Fruit fly (Drosophila melanogaster): Measurements from ENCODE around the gene CG7202.

CG7202 gene

dm6 chr3L:21462860-21463259 is 29.7 kb downstream of the CG7202 start (continued):
- TF ChIP-seq bowl (GFP tag; IDR thresholded peaks at IDR 0.05) (no peak), trem (tag; optimal IDR thresholded peaks at IDR 0.05) (peak; percentile 10), CG4854 (GFP tag; optimal IDR thresholded peaks at IDR 0.05) (no peak), CG13624 (GFP tag; optimal IDR thresholded peaks at IDR 0.05) (no peak), grau (tag; optimal IDR thresholded peaks at IDR 0.05) (peak; percentile 5), ash1 (GFP tag; optimal IDR thresholded peaks at IDR 0.05) (no peak), ssp (GFP tag; IDR thresholded peaks at IDR 0.05) (no peak), bigmax (GFP tag; optimal IDR thresholded peaks at IDR 0.05) (no peak), CG17359 (tag; optimal IDR thresholded peaks at IDR 0.05) (no peak), CG31441 (GFP tag; IDR thresholded peaks at IDR 0.05) (peak; percentile 49; the same call in 1 of the 2 replicates), Gug (GFP tag; IDR thresholded peaks at IDR 0.05) (no peak), sd (tag; optimal IDR thresholded peaks at IDR 0.05) (no peak), fd64A (GFP tag; optimal IDR thresholded peaks at IDR 0.05) (no peak), CG10366 (GFP tag; IDR thresholded peaks at IDR 0.05) (no peak), CG7786 (GFP tag; optimal IDR thresholded peaks at IDR 0.05) (no peak), p53 (GFP tag; optimal IDR thresholded peaks at IDR 0.05) (no peak), YL-1 (GFP tag; optimal IDR thresholded peaks at IDR 0.05) (no peak), nau (GFP tag; optimal IDR thresholded peaks at IDR 0.05) (no peak), CG9609 (GFP tag; optimal IDR thresholded peaks at IDR 0.05) (no peak), Pdp1 (GFP tag; optimal IDR thresholded peaks at IDR 0.05) (no peak), CG12942 (GFP tag; optimal IDR thresholded peaks at IDR 0.05) (no peak), al (GFP tag; IDR thresholded peaks at IDR 0.05) (no peak), tna (GFP tag; IDR thresholded peaks at IDR 0.05; ENCODE audit: partially characterized antibody) (no peak), Hmx (GFP tag; optimal IDR thresholded peaks at IDR 0.05) (no peak), pita (GFP tag; optimal IDR thresholded peaks at IDR 0.05) (no peak), CG42726 (GFP tag; IDR thresholded peaks at IDR 0.05; ENCODE audit: partially characterized antibody) (no peak), CG34224 (GFP tag; IDR thresholded peaks at IDR 0.05; ENCODE audit: partially characterized antibody) (no peak), CG10543 (GFP tag; optimal IDR thresholded peaks at IDR 0.05) (no peak)

DNA sequence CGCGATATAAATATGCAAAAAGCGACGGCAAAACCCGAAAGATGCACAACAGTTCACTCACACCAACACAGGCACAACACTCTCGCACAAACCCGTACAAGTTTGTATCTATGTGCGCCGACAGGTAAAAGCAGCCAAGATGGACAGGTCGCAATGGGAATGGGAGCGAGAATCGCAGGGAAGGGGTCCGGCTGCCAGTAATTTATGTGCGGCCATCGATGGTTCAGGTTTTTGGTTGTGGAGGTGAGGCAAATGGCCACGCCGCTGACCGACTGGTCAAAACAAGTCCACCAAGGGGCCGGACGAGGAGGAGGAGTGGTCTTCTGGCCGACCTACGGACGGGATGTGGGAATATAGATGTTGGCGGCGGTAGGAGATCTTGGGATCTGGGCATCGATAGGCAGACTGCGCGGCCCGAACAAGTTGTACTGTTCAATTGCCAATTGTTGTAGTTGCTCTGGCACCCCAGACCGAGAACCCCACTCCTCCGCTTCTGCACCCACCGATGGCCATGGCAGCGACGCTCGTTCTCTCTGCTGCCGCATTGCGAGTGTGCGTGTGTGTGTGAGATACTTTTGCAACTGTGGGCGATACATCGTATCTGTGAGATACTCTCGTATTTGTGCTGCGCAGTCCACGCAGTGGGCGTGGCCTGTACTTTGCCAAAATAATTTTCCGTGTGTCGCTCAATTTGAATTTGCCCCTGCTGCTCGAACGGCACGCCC is 32.3 kb downstream of the CG7202 start:
- TF ChIP-seq jigr1 (GFP tag; IDR thresholded peaks at IDR 0.05), result no peak
- peak; percentile 23 for TF ChIP-seq kni (GFP tag; optimal IDR thresholded peaks at IDR 0.05)
- TF ChIP-seq D (optimal IDR thresholded peaks at IDR 0.05), result peak; percentile 49
- no peak for TF ChIP-seq D (GFP tag; optimal IDR thresholded peaks at IDR 0.05)
- TF ChIP-seq Trl (optimal IDR thresholded peaks at IDR 0.05), result peak; percentile 19 to 23
- no peak for TF ChIP-seq Trl (GFP tag; optimal IDR thresholded peaks at IDR 0.05)
- TF ChIP-seq Deaf1 (tag; optimal IDR thresholded peaks at IDR 0.05), result peak; percentile 3
- 0 out of 3 replicates have a peak, but pooled peaks have one; percentile 5 for TF ChIP-seq CG6791 (GFP tag; IDR thresholded peaks at IDR 0.05; ENCODE audit: partially characterized antibody)
- TF ChIP-seq CG11560 (tag; IDR thresholded peaks at IDR 0.05), result 0 out of 3 replicates have a peak, but pooled peaks have one; percentile 12
- TF ChIP-seq Nf-YB (GFP tag; optimal IDR thresholded peaks at IDR 0.05), result peak; percentile 93
- TF ChIP-seq kay (GFP tag; optimal IDR thresholded peaks at IDR 0.05), result no peak
- 0 out of 2 replicates have a peak, but pooled peaks have one; percentile 18 for TF ChIP-seq Bgb (GFP tag; IDR thresholded peaks at IDR 0.05; ENCODE audit: partially characterized antibody)
- 0 out of 2 replicates have a peak, but pooled peaks have one; percentile 13 for TF ChIP-seq amos (GFP tag; IDR thresholded peaks at IDR 0.05; ENCODE audit: partially characterized antibody)
- TF ChIP-seq danr (GFP tag; IDR thresholded peaks at IDR 0.05), result no peak
- peak; percentile 83 for TF ChIP-seq cg (GFP tag; optimal IDR thresholded peaks at IDR 0.05)
- TF ChIP-seq Myb (GFP tag; optimal IDR thresholded peaks at IDR 0.05), result no peak
- 0 out of 4 replicates have a peak, but pooled peaks have one; percentile 27 for TF ChIP-seq chinmo (GFP tag; IDR thresholded peaks at IDR 0.05; ENCODE audit: partially characterized antibody)
- TF ChIP-seq crol (GFP tag; IDR thresholded peaks at IDR 0.05), result peak; percentile 65
- peak; percentile 50 for TF ChIP-seq sens (GFP tag)
- peak; percentile 8; the same call in 1 of the 2 replicates for TF ChIP-seq CG17328 (GFP tag; IDR thresholded peaks at IDR 0.05)
- 0 out of 4 replicates have a peak, but pooled peaks have one; percentile 18 for TF ChIP-seq Dll (GFP tag; IDR thresholded peaks at IDR 0.05; ENCODE audit: partially characterized antibody)
- 0 out of 3 replicates have a peak, but pooled peaks have one; percentile 7 for TF ChIP-seq CG2199 (GFP tag; IDR thresholded peaks at IDR 0.05)
